Worm (Caenorhabditis elegans): ENCODE data around the gene frpr-18.

Gene frpr-18

DNA sequence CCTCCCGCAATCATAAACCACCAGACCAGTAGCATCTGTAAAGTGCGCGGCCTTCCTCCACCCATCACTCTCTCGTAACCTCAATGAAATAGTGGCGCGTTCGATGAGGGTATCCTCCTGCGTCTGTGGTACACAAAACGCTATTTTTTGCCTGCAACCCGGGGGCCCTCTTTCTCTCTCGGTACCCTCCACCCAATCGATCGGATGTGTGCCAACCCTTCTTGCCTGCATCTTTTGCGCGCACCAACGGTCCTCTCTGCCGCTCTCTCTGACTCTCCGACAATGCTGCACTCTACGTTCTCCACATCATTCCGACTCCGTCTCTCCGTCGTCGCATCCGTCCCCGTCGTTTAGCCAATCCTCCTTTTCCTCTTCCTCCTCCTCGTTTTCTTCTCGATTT is 9.4 kb downstream of the frpr-18 start (continued):
- TF ChIP-seq set-16 (GFP tag; IDR thresholded peaks at IDR 0.05) (peak; percentile 93), F10B5.3 (tag; optimal IDR thresholded peaks at IDR 0.05) (no peak), T20F7.1 (GFP tag; optimal IDR thresholded peaks at IDR 0.05) (no peak), zfp-2 (tag; optimal IDR thresholded peaks at IDR 0.05) (no peak), D1046.2 (GFP tag; IDR thresholded peaks at IDR 0.05) (no peak), lin-13 (GFP tag; optimal IDR thresholded peaks at IDR 0.05) (no peak)

DNA sequence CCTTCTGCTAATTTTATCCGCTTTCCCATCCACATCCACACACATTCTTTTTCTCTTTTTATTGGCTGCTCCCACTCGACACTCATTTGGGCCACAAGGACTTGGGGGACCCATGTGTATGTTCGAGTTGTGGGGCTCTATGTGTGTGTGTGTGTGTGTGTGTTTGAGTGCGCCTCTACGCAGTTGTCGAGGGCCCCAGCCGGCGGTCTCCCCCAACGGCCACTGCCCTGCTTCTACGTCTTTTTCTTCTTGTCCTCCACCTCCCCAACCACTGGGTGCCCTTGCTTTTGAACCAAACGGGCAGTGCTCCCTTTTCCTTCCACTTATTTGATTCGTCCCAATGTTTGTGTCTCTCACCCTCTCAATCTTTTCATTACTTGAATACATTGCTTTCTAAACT is 10.5 kb downstream of the frpr-18 start:
- TF ChIP-seq lsy-2 (tag; optimal IDR thresholded peaks at IDR 0.05) (peak in 1 of 2 experiments; percentile 24), zfp-3 (GFP tag; conservative IDR thresholded peaks at IDR 0.05) (no peak), daf-16 (GFP tag; optimal IDR thresholded peaks at IDR 0.05) (no peak), daf-16 (tag; optimal IDR thresholded peaks at IDR 0.05) (no peak), arid-1 (GFP tag; conservative IDR thresholded peaks at IDR 0.05) (0 out of 2 replicates have a peak, but pooled peaks have one; percentile 49), hmg-1.1 (GFP tag; IDR thresholded peaks at IDR 0.05) (peak; percentile 69), pqm-1 (tag; optimal IDR thresholded peaks at IDR 0.05) (no peak), Y105C5A.15 (GFP tag; IDR thresholded peaks at IDR 0.05) (no peak), vab-7 (GFP tag; IDR thresholded peaks at IDR 0.05) (0 out of 2 replicates have a peak, but pooled peaks have one; percentile 20), mes-2 (tag; optimal IDR thresholded peaks at IDR 0.05; ENCODE audit: poor library complexity, severe bottlenecking) (peak; percentile 0), aly-2 (tag; optimal IDR thresholded peaks at IDR 0.05) (no peak), F37D6.2 (tag; optimal IDR thresholded peaks at IDR 0.05) (peak; percentile 37), cey-2 (tag; optimal IDR thresholded peaks at IDR 0.05; ENCODE audit: borderline replicate concordance, insufficient read depth) (no peak), egl-27 (tag; optimal IDR thresholded peaks at IDR 0.05) (no peak), duxl-1 (tag; optimal IDR thresholded peaks at IDR 0.05; ENCODE audit: poor library complexity) (no peak), ces-1 (GFP tag; optimal IDR thresholded peaks at IDR 0.05) (no peak), unc-62 (GFP tag; optimal IDR thresholded peaks at IDR 0.05 in 1 of 2) (peak in 1 of 2 experiments; percentile 33), unc-62 (tag; optimal IDR thresholded peaks at IDR 0.05) (no peak), hlh-11 (tag; optimal IDR thresholded peaks at IDR 0.05) (peak; percentile 43), nhr-77 (tag; optimal IDR thresholded peaks at IDR 0.05) (no peak), F10B5.3 (tag; optimal IDR thresholded peaks at IDR 0.05) (no peak), set-16 (GFP tag; IDR thresholded peaks at IDR 0.05) (peak; percentile 61), mdl-1 (tag; optimal IDR thresholded peaks at IDR 0.05) (no peak), aha-1 (tag) (peak; percentile 97), attf-4 (tag; optimal IDR thresholded peaks at IDR 0.05) (no peak), hlh-30 (tag; optimal IDR thresholded peaks at IDR 0.05; ENCODE audit: insufficient read depth) (peak; percentile 1), snpc-4 (tag; optimal IDR thresholded peaks at IDR 0.05) (no peak), mep-1 (tag; optimal IDR thresholded peaks at IDR 0.05) (peak; percentile 3), saeg-2 (GFP tag; IDR thresholded peaks at IDR 0.05) (0 out of 2 replicates have a peak, but pooled peaks have one; percentile 16), ctbp-1 (GFP tag; IDR thresholded peaks at IDR 0.05) (peak; percentile 45; the same call in 1 of the 2 replicates), rbr-2 (tag; optimal IDR thresholded peaks at IDR 0.05) (peak; percentile 12), lin-13 (GFP tag; optimal IDR thresholded peaks at IDR 0.05) (no peak), hif-1 (tag; optimal IDR thresholded peaks at IDR 0.05) (peak in 1 of 2 experiments; percentile 11), nhr-11 (tag; optimal IDR thresholded peaks at IDR 0.05) (peak; percentile 9), ceh-62 (tag; optimal IDR thresholded peaks at IDR 0.05) (no peak), F26F4.8 (GFP tag; conservative IDR thresholded peaks at IDR 0.05) (no peak), egl-43 (GFP tag; IDR thresholded peaks at IDR 0.05) (peak; percentile 44; the same call in 1 of the 2 replicates), F49E8.2 (tag; optimal IDR thresholded peaks at IDR 0.05; ENCODE audit: borderline replicate concordance) (no peak), mxl-3 (GFP tag; optimal IDR thresholded peaks at IDR 0.05) (no peak), Y5F2A.4 (GFP tag; optimal IDR thresholded peaks at IDR 0.05) (no peak)

Data from whole organism, L4 larva.